Fruit fly (Drosophila melanogaster): ENCODE data around the gene CG15042.
A peak's percentile ranks its signal among the peaks of the same experiment; 100 is the strongest.

Gene CG15042

DNA sequence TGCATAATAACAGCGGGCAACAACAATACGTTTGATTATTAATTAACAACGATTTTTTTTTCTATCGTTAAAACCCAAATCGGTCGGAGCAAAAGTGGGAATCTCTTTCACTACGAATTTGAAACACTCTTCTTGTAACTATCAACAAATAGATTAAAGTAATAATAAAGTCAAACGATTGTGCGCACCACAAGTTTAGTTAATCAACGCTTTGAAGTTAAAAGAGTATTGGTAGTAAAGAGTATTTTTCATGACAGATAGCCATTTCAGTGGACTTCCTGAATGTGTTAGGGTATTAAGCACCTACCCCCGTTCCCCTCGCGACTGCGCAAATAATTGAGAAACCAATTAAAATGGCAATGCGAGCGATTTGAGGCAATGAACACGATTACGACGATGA, 18.7 kb upstream of the CG15042 start (continued):
- TF ChIP-seq tll (GFP tag; optimal IDR thresholded peaks at IDR 0.05), result no peak
- peak; percentile 54 for TF ChIP-seq repo (GFP tag; optimal IDR thresholded peaks at IDR 0.05)
- TF ChIP-seq CG7271 (tag; optimal IDR thresholded peaks at IDR 0.05), result no peak
- TF ChIP-seq CG7987 (GFP tag; optimal IDR thresholded peaks at IDR 0.05), result peak; percentile 46
- no peak for TF ChIP-seq slou (GFP tag; optimal IDR thresholded peaks at IDR 0.05)
- peak; percentile 68 for TF ChIP-seq crol (GFP tag; IDR thresholded peaks at IDR 0.05)
- TF ChIP-seq tap (tag; optimal IDR thresholded peaks at IDR 0.05), result peak; percentile 73
- TF ChIP-seq CG18011 (GFP tag; optimal IDR thresholded peaks at IDR 0.05), result peak; percentile 44
- TF ChIP-seq inv (GFP tag; IDR thresholded peaks at IDR 0.05; ENCODE audit: partially characterized antibody), result no peak
- peak; percentile 71 for TF ChIP-seq Rx (GFP tag; IDR thresholded peaks at IDR 0.05)
- no peak for TF ChIP-seq CG42726 (GFP tag; IDR thresholded peaks at IDR 0.05; ENCODE audit: partially characterized antibody)
- peak; percentile 57 for TF ChIP-seq pum (GFP tag; optimal IDR thresholded peaks at IDR 0.05)
- TF ChIP-seq Lhr (GFP tag; optimal IDR thresholded peaks at IDR 0.05), result no peak
- TF ChIP-seq GATAe (GFP tag; conservative IDR thresholded peaks at IDR 0.05), result peak; percentile 45; the same call in 1 of the 2 replicates
- TF ChIP-seq Drgx (GFP tag; IDR thresholded peaks at IDR 0.05), result peak; percentile 91
- TF ChIP-seq ssp (GFP tag; IDR thresholded peaks at IDR 0.05), result peak; percentile 71
- peak; percentile 84 for TF ChIP-seq stc (GFP tag; IDR thresholded peaks at IDR 0.05)
- TF ChIP-seq sens (GFP tag), result peak; percentile 94
- peak; percentile 88 for TF ChIP-seq gem (tag; optimal IDR thresholded peaks at IDR 0.05)
- peak; percentile 57 for TF ChIP-seq Myb (GFP tag; optimal IDR thresholded peaks at IDR 0.05)
- TF ChIP-seq Blimp-1 (GFP tag; optimal IDR thresholded peaks at IDR 0.05), result peak; percentile 52
- TF ChIP-seq Doc2 (GFP tag; IDR thresholded peaks at IDR 0.05), result 0 out of 2 replicates have a peak, but pooled peaks have one; percentile 17
- TF ChIP-seq Hand (GFP tag; optimal IDR thresholded peaks at IDR 0.05), result peak; percentile 41
- peak; percentile 72 for TF ChIP-seq CG18262 (tag; optimal IDR thresholded peaks at IDR 0.05)
- TF ChIP-seq lov (optimal IDR thresholded peaks at IDR 0.05), result no peak
- peak; percentile 74; the same call in 2 of the 3 replicates for TF ChIP-seq lov (GFP tag; IDR thresholded peaks at IDR 0.05)
- no peak for TF ChIP-seq Jarid2 (GFP tag; optimal IDR thresholded peaks at IDR 0.05)
- TF ChIP-seq CoRest (tag; optimal IDR thresholded peaks at IDR 0.05), result peak; percentile 87
- TF ChIP-seq Gsc (GFP tag; IDR thresholded peaks at IDR 0.05), result no peak
- peak; percentile 62 for TF ChIP-seq CG4424 (GFP tag; optimal IDR thresholded peaks at IDR 0.05)
- peak; percentile 61 for TF ChIP-seq Dad (GFP tag; optimal IDR thresholded peaks at IDR 0.05)
- peak in 1 of 3 experiments; percentile 34 for TF ChIP-seq lola (GFP tag; optimal IDR thresholded peaks at IDR 0.05)
- TF ChIP-seq CG1647 (GFP tag; optimal IDR thresholded peaks at IDR 0.05), result peak; percentile 71
- peak; percentile 33 for TF ChIP-seq luna (GFP tag; optimal IDR thresholded peaks at IDR 0.05)

DNA sequence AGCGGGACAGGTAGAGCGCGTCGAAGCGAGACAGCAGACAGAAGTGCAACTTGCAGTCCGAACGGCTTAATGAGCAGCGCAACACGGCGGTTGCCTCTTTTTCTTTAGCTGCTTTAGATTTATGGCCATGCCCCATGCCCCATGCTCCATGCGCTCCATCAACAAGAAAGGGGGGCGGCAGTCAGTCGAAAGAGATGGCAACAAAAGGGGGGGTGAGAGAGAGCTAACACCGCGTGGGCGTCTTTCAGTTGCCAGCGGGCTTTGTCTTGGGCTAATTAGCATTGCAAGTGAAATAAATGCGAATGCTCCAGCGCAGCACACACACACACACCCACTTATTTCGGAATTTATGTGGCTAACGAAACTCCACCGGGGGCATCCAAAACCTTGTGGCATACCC, 17.1 kb upstream of the CG15042 start:
- TF ChIP-seq CG42726 (GFP tag; IDR thresholded peaks at IDR 0.05; ENCODE audit: partially characterized antibody) (no peak), sens (GFP tag) (peak; percentile 48), sr (GFP tag; IDR thresholded peaks at IDR 0.05) (peak; percentile 90), Nf-YA (GFP tag; IDR thresholded peaks at IDR 0.05) (no peak), Chrac-16 (GFP tag; optimal IDR thresholded peaks at IDR 0.05) (no peak), sna (GFP tag; IDR thresholded peaks at IDR 0.05; ENCODE audit: partially characterized antibody) (no peak), zf30C (GFP tag; optimal IDR thresholded peaks at IDR 0.05) (no peak), CG15514 (GFP tag; optimal IDR thresholded peaks at IDR 0.05) (no peak), Asciz (GFP tag; optimal IDR thresholded peaks at IDR 0.05) (no peak), dan (GFP tag; IDR thresholded peaks at IDR 0.05) (no peak), CG32532 (GFP tag; IDR thresholded peaks at IDR 0.05) (no peak)
